Worm (Caenorhabditis elegans) whole organism, young adult: Measurements from ENCODE around the gene cest-17.

Source experiments
- B0019.2 ChIP-seq: fragments of 200-800 bp; sonication (Bioruptor generic); conservative IDR thresholded peaks from 2 replicates; pipeline ENCODE4 v1.3.6; 2022; ENCODE audit warnings: missing genetic modification reagents, missing genetic modification characterization, missing compliant biosample characterization
- C06A6.2 ChIP-seq: fragments of 200-800 bp; sonication (Bioruptor generic); conservative IDR thresholded peaks from 2 replicates; pipeline ENCODE4 v1.3.6; 2022; ENCODE audit warnings: missing genetic modification characterization, missing compliant biosample characterization
- C17E4.6 ChIP-seq: fragments of 200-800 bp; sonication (Bioruptor generic); IDR thresholded peaks from 2 replicates; pipeline ENCODE4 v1.3.6; 2022; ENCODE audit warnings: missing genetic modification reagents, missing genetic modification characterization, missing compliant biosample characterization
- D2030.7 ChIP-seq: fragments of 200-800 bp; sonication (Bioruptor generic); IDR thresholded peaks from 2 replicates; pipeline ENCODE4 v1.3.6; 2022; ENCODE audit warnings: missing genetic modification reagents, missing genetic modification characterization, missing compliant biosample characterization
- F52B5.7 ChIP-seq: sonication (generic microtip); optimal IDR thresholded peaks from 2 replicates; lab custom pipeline; 2016; ENCODE audit warnings: mild to moderate bottlenecking, missing genetic modification characterization, missing compliant biosample characterization
- F57C9.4 ChIP-seq: sonication (generic microtip); optimal IDR thresholded peaks from 2 replicates; lab custom pipeline; 2017; ENCODE audit warnings: mild to moderate bottlenecking, missing genetic modification characterization, missing compliant biosample characterization
- K11D2.4 ChIP-seq: fragments of 200-800 bp; sonication (Bioruptor generic); IDR thresholded peaks from 2 replicates; pipeline ENCODE4 v1.3.6; 2022; ENCODE audit warnings: missing genetic modification reagents, missing genetic modification characterization, missing compliant biosample characterization
- K12H6.12 ChIP-seq: fragments of 200-800 bp; sonication (Bioruptor generic); optimal IDR thresholded peaks from 2 replicates; lab custom pipeline; 2018; ENCODE audit warnings: mild to moderate bottlenecking, missing genetic modification characterization, missing compliant biosample characterization
- Y53F4B.3 ChIP-seq: fragments of 200-800 bp; sonication (Bioruptor generic); IDR thresholded peaks from 2 replicates; pipeline ENCODE4 v1.3.6; 2022; ENCODE audit warnings: missing genetic modification reagents, missing genetic modification characterization, missing compliant biosample characterization
- Y53G8AR.9 ChIP-seq: fragments of 200-800 bp; sonication (Bioruptor generic); conservative IDR thresholded peaks from 2 replicates; pipeline ENCODE4 v1.3.6; 2022; ENCODE audit warnings: missing genetic modification reagents, missing genetic modification characterization, missing compliant biosample characterization
- Y56A3A.18 ChIP-seq: fragments of 200-800 bp; sonication (Bioruptor generic); IDR thresholded peaks from 2 replicates; pipeline ENCODE4 v1.3.6; 2022; ENCODE audit warnings: missing genetic modification reagents, missing genetic modification characterization, missing compliant biosample characterization
- Y95B8A.8 ChIP-seq: fragments of 200-800 bp; sonication (Bioruptor generic); IDR thresholded peaks from 2 replicates; pipeline ENCODE4 v1.3.6; 2022; ENCODE audit warnings: missing genetic modification reagents, missing genetic modification characterization, missing compliant biosample characterization
- ZK185.1 ChIP-seq: sonication (generic microtip); optimal IDR thresholded peaks from 2 replicates; lab custom pipeline; 2016; ENCODE audit warnings: mild to moderate bottlenecking, missing genetic modification characterization, missing compliant biosample characterization; ENCODE audit not compliant: poor library complexity, severe bottlenecking
- akir-1 ChIP-seq: fragments of 200-800 bp; sonication (Bioruptor generic); optimal IDR thresholded peaks from 2 replicates; lab custom pipeline; 2018; ENCODE audit warnings: mild to moderate bottlenecking, missing genetic modification characterization, moderate library complexity, missing compliant biosample characterization
- atf-7 ChIP-seq: sonication (generic microtip); optimal IDR thresholded peaks from 2 replicates; lab custom pipeline; 2017; ENCODE audit warnings: mild to moderate bottlenecking, missing genetic modification characterization, missing compliant biosample characterization
- ceh-27 ChIP-seq: fragments of 200-800 bp; sonication (Bioruptor generic); optimal IDR thresholded peaks from 2 replicates; lab custom pipeline; 2018; ENCODE audit warnings: mild to moderate bottlenecking, missing genetic modification characterization, moderate library complexity, missing compliant biosample characterization
- ceh-58 ChIP-seq: fragments of 200-800 bp; sonication (Bioruptor generic); IDR thresholded peaks from 2 replicates; pipeline ENCODE4 v1.3.6; 2022; ENCODE audit warnings: missing genetic modification characterization, missing compliant biosample characterization
- ceh-91 ChIP-seq: fragments of 200-800 bp; sonication (Bioruptor generic); IDR thresholded peaks from 2 replicates; pipeline ENCODE4 v1.3.6; 2022; ENCODE audit warnings: missing genetic modification reagents, missing genetic modification characterization, missing compliant biosample characterization
- dox-1 ChIP-seq: fragments of 200-800 bp; sonication (Bioruptor generic); IDR thresholded peaks from 2 replicates; pipeline ENCODE4 v1.3.6; 2022; ENCODE audit warnings: missing genetic modification reagents, missing genetic modification characterization, missing compliant biosample characterization
- egl-44 ChIP-seq: fragments of 200-800 bp; sonication (Bioruptor generic); IDR thresholded peaks from 2 replicates; pipeline ENCODE4 v1.3.6; 2022; ENCODE audit warnings: missing genetic modification reagents, missing genetic modification characterization, missing compliant biosample characterization
- ekl-4 ChIP-seq: fragments of 200-800 bp; sonication (Bioruptor generic); IDR thresholded peaks from 2 replicates; pipeline ENCODE4 v1.3.6; 2022; ENCODE audit warnings: missing genetic modification reagents, missing genetic modification characterization, missing compliant biosample characterization
- hmg-1.2 ChIP-seq: fragments of 200-800 bp; sonication (Bioruptor generic); IDR thresholded peaks from 2 replicates; pipeline ENCODE4 v1.3.6; 2022; ENCODE audit warnings: missing genetic modification reagents, missing genetic modification characterization, missing compliant biosample characterization
- lag-1 ChIP-seq: fragments of 200-800 bp; sonication (Bioruptor generic); IDR thresholded peaks from 2 replicates; pipeline ENCODE4 v1.3.6; 2022; ENCODE audit warnings: missing genetic modification reagents, missing genetic modification characterization, missing compliant biosample characterization
- let-526 ChIP-seq: fragments of 200-800 bp; sonication (Bioruptor generic); IDR thresholded peaks from 2 replicates; pipeline ENCODE4 v1.3.6; 2022; ENCODE audit warnings: missing genetic modification reagents, missing genetic modification characterization, missing compliant biosample characterization
- lin-40 ChIP-seq: sonication (generic microtip); optimal IDR thresholded peaks from 2 replicates; lab custom pipeline; 2016; ENCODE audit warnings: missing genetic modification characterization, mild to moderate bottlenecking, missing compliant biosample characterization, missing genotype, missing genetic modification reagents
- lin-54 ChIP-seq: fragments of 200-800 bp; sonication (Bioruptor generic); optimal IDR thresholded peaks from 2 replicates; lab custom pipeline; 2018; ENCODE audit warnings: mild to moderate bottlenecking, missing genetic modification characterization, missing compliant biosample characterization
- madf-6 ChIP-seq: fragments of 200-800 bp; sonication (Bioruptor generic); IDR thresholded peaks from 2 replicates; pipeline ENCODE4 v1.3.6; 2022; ENCODE audit warnings: missing genetic modification reagents, missing genetic modification characterization, missing compliant biosample characterization
- mel-28 ChIP-seq: sonication (generic microtip); optimal IDR thresholded peaks from 2 replicates; lab custom pipeline; 2016; ENCODE audit warnings: borderline replicate concordance, mild to moderate bottlenecking, missing genetic modification characterization, missing compliant biosample characterization
- nhr-120 ChIP-seq: fragments of 200-800 bp; sonication (Bioruptor generic); IDR thresholded peaks from 2 replicates; pipeline ENCODE4 v1.3.6; 2022; ENCODE audit warnings: missing genetic modification characterization, missing compliant biosample characterization
- nhr-179 ChIP-seq: sonication (generic microtip); optimal IDR thresholded peaks from 2 replicates; lab custom pipeline; 2016; ENCODE audit warnings: mild to moderate bottlenecking, missing genetic modification characterization, missing compliant biosample characterization
- nhr-27 ChIP-seq: fragments of 200-800 bp; sonication (Bioruptor generic); optimal IDR thresholded peaks from 2 replicates; lab custom pipeline; 2018; ENCODE audit warnings: mild to moderate bottlenecking, missing genetic modification characterization, moderate library complexity, missing compliant biosample characterization
- pbrm-1 ChIP-seq: fragments of 200-800 bp; sonication (Bioruptor generic); IDR thresholded peaks from 2 replicates; pipeline ENCODE4 v1.3.6; 2022; ENCODE audit warnings: missing genetic modification reagents, missing genetic modification characterization, missing compliant biosample characterization
- repo-1 ChIP-seq: sonication (generic microtip); optimal IDR thresholded peaks from 2 replicates; lab custom pipeline; 2017; ENCODE audit warnings: mild to moderate bottlenecking, missing genetic modification characterization, missing compliant biosample characterization
- rpc-1 ChIP-seq, 2 experiments: fragments of 150-350 bp in 1 of 2; sonication (generic microtip) in 1 of 2; optimal IDR thresholded peaks; 2 replicates each; lab custom pipeline; 2014 to 2018; ENCODE audit warnings: missing biosample characterization in 1 of 2, missing genetic modification characterization in 1 of 2, missing genetic modification reagents in 1 of 2, missing genotype in 1 of 2
- snpc-1.3 ChIP-seq: sonication (generic microtip); optimal IDR thresholded peaks from 2 replicates; lab custom pipeline; 2017; ENCODE audit warnings: missing genetic modification characterization, mild to moderate bottlenecking, missing compliant biosample characterization, antibody characterized with exemption, moderate library complexity, missing genotype, missing genetic modification reagents; ENCODE audit not compliant: insufficient read depth
- snpc-3.4 ChIP-seq: sonication (generic microtip); optimal IDR thresholded peaks from 2 replicates; lab custom pipeline; 2017; ENCODE audit warnings: missing genetic modification characterization, mild to moderate bottlenecking, missing compliant biosample characterization, antibody characterized with exemption, moderate library complexity, missing genotype, missing genetic modification reagents
- tlf-1 ChIP-seq: fragments of 200-800 bp; sonication (Bioruptor generic); optimal IDR thresholded peaks from 2 replicates; lab custom pipeline; 2018; ENCODE audit warnings: mild to moderate bottlenecking, missing genetic modification characterization, missing compliant biosample characterization
- unc-62 ChIP-seq: fragments of 150-350 bp; optimal IDR thresholded peaks from 2 replicates; lab custom pipeline; 2014; ENCODE audit warnings: missing biosample characterization, missing genetic modification reagents, missing genetic modification characterization
- ztf-26 ChIP-seq: sonication (generic microtip); optimal IDR thresholded peaks from 2 replicates; lab custom pipeline; 2017; ENCODE audit warnings: missing genetic modification characterization, missing compliant biosample characterization

cest-17 gene

DNA sequence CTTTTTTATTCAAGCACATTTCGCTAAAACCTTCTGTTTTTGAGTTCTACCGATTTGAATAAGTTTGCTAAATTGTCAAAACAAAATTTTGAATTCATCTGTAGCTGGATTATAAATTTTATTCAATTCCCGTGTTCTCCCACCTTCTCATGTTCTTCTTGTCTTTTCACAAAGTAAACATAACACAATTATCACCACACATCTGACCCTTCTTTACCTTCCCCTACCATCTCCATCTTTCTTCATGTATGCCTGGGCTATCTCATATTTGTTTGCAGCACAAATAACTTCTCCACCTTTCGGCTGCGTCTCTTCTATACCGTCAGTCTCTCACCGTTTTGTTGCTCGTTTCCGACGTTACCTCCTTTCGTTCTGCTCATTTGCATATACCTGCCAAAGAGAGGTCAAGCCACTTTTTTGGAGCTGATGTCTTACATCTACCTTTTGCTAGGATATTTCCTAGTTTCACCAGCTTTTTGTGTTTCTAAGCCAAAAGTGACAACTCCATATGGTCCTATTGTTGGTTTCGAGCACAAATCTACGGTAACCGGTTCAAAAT lies at the start of gene cest-17:
TSS of gene cest-17 (plus strand) at position 248 of the 559 bp plus-strand sequence.
- TF ChIP-seq hmg-1.2 (GFP tag; lab: Robert Waterston, UW) (peak; percentile 30; the same call in 1 of the 2 replicates), C06A6.2 (GFP tag; lab: Robert Waterston, UW) (no peak)

DNA sequence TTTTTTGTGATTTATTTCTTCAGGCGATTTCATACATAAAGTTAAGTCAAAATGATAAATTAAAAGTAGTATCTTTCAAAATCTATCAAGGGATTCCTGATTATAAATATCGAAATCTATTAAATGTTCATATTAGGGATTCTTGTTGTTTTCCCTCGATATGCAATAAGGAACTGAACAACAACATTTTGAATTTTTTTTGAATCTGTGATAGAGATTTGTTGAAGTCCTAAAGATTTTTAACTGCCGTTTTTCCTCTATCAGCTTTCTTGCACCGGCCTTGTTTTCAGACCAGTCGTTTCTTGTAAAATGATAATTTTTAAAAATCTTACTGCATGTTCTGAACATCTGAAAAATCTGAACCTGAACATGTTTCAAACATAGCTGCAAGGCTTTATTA lies 47.4 kb upstream of the cest-17 start:
- TF ChIP-seq Y53F4B.3 (GFP tag; lab: Robert Waterston, UW), result no peak
- TF ChIP-seq ceh-58, result no peak
- TF ChIP-seq nhr-27 (tag; lab: Kevin White, UChicago), result no peak
- TF ChIP-seq Y53G8AR.9 (GFP tag; lab: Robert Waterston, UW), result no peak
- TF ChIP-seq dox-1, result no peak
- TF ChIP-seq nhr-120 (GFP tag; lab: Robert Waterston, UW), result no peak
- TF ChIP-seq K11D2.4, result no peak
- TF ChIP-seq repo-1 (tag; lab: Kevin White, UChicago), result no peak
- no peak for TF ChIP-seq akir-1 (GFP tag; lab: Kevin White, UChicago)
- no peak for TF ChIP-seq ztf-26 (tag; lab: Kevin White, UChicago)
- TF ChIP-seq D2030.7 (GFP tag; lab: Robert Waterston, UW), result no peak
- no peak for TF ChIP-seq B0019.2 (GFP tag; lab: Robert Waterston, UW)
- TF ChIP-seq mel-28, result no peak
- TF ChIP-seq let-526, result no peak
- no peak for TF ChIP-seq madf-6 (GFP tag; lab: Robert Waterston, UW)
- no peak for TF ChIP-seq lin-54 (GFP tag; lab: Kevin White, UChicago)

DNA sequence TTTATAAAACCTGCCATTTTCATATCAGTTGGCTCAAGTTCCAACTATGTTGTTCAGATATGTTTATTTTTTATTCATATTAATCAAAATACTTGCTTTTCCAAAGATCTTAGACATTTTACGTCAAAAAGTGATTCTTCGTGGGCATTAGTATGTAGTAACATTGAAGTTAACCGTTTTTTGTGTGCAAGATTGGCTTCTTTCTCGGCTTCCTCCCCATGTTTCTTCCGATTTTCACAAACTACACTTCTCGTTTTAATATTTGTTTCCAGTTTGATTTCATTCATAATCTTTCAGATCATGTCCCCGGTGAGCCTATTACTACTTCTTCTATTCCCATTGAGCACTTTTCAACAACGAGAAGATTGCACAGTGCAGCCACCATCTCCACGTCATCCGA lies 45.7 kb upstream of the cest-17 start, which contains the start of gene sul-2:
TSS of gene sul-2 (plus strand) at position 301 of the 400 bp plus-strand sequence.
- no peak for TF ChIP-seq unc-62 (GFP tag; lab: Kevin White, UChicago)
- no peak for TF ChIP-seq let-526
- TF ChIP-seq ZK185.1 (tag; lab: Kevin White, UChicago), result no peak
- no peak for TF ChIP-seq egl-44 (GFP tag; lab: Robert Waterston, UW)
- TF ChIP-seq F52B5.7, result no peak
- no peak for TF ChIP-seq ekl-4 (GFP tag; lab: Robert Waterston, UW)
- TF ChIP-seq hmg-1.2 (GFP tag; lab: Robert Waterston, UW), result no peak
- no peak for TF ChIP-seq lag-1 (GFP tag; lab: Robert Waterston, UW)
- TF ChIP-seq nhr-179, result no peak
- TF ChIP-seq rpc-1 (optimal IDR thresholded peaks at IDR 0.05; lab: Kevin White, UChicago), result no peak
- no peak for TF ChIP-seq rpc-1 (tag; optimal IDR thresholded peaks at IDR 0.05; lab: Kevin White, UChicago)
- TF ChIP-seq Y95B8A.8 (GFP tag; lab: Robert Waterston, UW), result no peak
- TF ChIP-seq ceh-27 (GFP tag; lab: Kevin White, UChicago), result no peak

DNA sequence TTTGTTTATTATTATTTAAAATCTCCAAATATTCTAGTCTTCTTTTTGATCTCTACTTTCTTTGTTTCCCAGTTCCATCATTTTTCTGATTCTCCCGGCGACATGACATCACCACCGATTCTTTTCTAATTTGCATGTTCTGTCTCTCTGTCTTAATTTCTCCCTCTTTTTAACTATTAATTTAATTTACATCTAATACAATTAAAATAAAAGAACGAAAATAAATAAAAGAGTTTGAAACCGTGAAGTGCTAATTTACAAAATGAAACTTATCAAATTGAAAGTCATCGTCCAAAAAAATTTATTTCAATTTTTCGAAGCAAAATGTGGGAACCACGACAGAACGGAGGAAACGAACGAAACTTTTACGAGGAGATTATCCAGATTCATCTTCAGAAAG lies 43.5 kb upstream of the cest-17 start, which contains the start of gene F20D6.6:
TSS of gene F20D6.6 (plus strand) at position 301 of the 400 bp plus-strand sequence.
- no peak for TF ChIP-seq ceh-91 (GFP tag; lab: Robert Waterston, UW)
- TF ChIP-seq snpc-3.4 (tag; lab: Kevin White, UChicago), result no peak
- TF ChIP-seq pbrm-1, result no peak
- no peak for TF ChIP-seq atf-7 (tag; lab: Kevin White, UChicago)
- TF ChIP-seq Y56A3A.18 (GFP tag; lab: Robert Waterston, UW), result no peak
- TF ChIP-seq K12H6.12 (tag; lab: Kevin White, UChicago), result no peak
- TF ChIP-seq F57C9.4 (tag; lab: Kevin White, UChicago), result no peak
- TF ChIP-seq lin-54 (GFP tag; lab: Kevin White, UChicago), result no peak
- no peak for TF ChIP-seq lin-40 (tag; lab: Kevin White, UChicago)
- TF ChIP-seq C17E4.6, result no peak
- no peak for TF ChIP-seq tlf-1
- no peak for TF ChIP-seq snpc-1.3
